Worm (Caenorhabditis elegans): Measurements from ENCODE around the gene cosa-1.

ce11 chrIII:2681559-2681958, 44.4 kb upstream of the cosa-1 start:
- TF ChIP-seq him-1 (tag; optimal IDR thresholded peaks at IDR 0.05) (no peak), W03F9.2 (tag; optimal IDR thresholded peaks at IDR 0.05) (no peak)

Data from whole organism, L4/young adult.